Worm (Caenorhabditis elegans) whole organism, L2 larva: Measurements from ENCODE around the gene K08E7.5.

Source experiments
- C34F6.9 ChIP-seq: fragments of 150-350 bp; optimal IDR thresholded peaks from 2 replicates; lab custom pipeline; 2014; ENCODE audit warnings: missing biosample characterization, missing genetic modification characterization
- F13H6.1 ChIP-seq: sonication (generic microtip); optimal IDR thresholded peaks from 2 replicates; lab custom pipeline; 2016; ENCODE audit warnings: missing genetic modification characterization, missing compliant biosample characterization
- Y55F3AM.14 ChIP-seq: fragments of 200-800 bp; sonication (Bioruptor generic); optimal IDR thresholded peaks from 2 replicates; lab custom pipeline; 2018; ENCODE audit warnings: mild to moderate bottlenecking, missing genetic modification characterization, missing compliant biosample characterization
- ZK546.5 ChIP-seq: sonication (generic microtip); optimal IDR thresholded peaks from 2 replicates; lab custom pipeline; 2017; ENCODE audit warnings: missing biosample characterization, missing genetic modification characterization
- ama-1 ChIP-seq: fragments of 150-350 bp; optimal IDR thresholded peaks from 2 replicates; lab custom pipeline; 2018; ENCODE audit warnings: inconsistent platforms
- blmp-1 ChIP-seq: sonication (generic microtip); optimal IDR thresholded peaks from 2 replicates; lab custom pipeline; 2017; ENCODE audit warnings: missing genetic modification characterization, mild to moderate bottlenecking, missing compliant biosample characterization, antibody characterized with exemption, moderate library complexity; ENCODE audit not compliant: insufficient read depth
- ceh-16 ChIP-seq: fragments of 150-350 bp; optimal IDR thresholded peaks from 2 replicates; lab custom pipeline; 2014; ENCODE audit warnings: missing biosample characterization, missing genetic modification characterization
- crh-2 ChIP-seq: sonication (generic microtip); optimal IDR thresholded peaks from 2 replicates; lab custom pipeline; 2017; ENCODE audit warnings: missing biosample characterization, missing genetic modification characterization
- dmd-4 ChIP-seq: sonication (generic microtip); optimal IDR thresholded peaks from 2 replicates; lab custom pipeline; 2017; ENCODE audit warnings: missing biosample characterization, missing genetic modification characterization
- egl-27 ChIP-seq: sonication (generic microtip); optimal IDR thresholded peaks from 3 replicates; lab custom pipeline; 2017; ENCODE audit warnings: missing biosample characterization, missing genetic modification reagents, missing genetic modification characterization
- elt-1 ChIP-seq: fragments of 150-350 bp; optimal IDR thresholded peaks from 2 replicates; lab custom pipeline; 2014; ENCODE audit warnings: missing biosample characterization, missing genetic modification characterization
- elt-3 ChIP-seq: sonication (generic microtip); optimal IDR thresholded peaks from 2 replicates; lab custom pipeline; 2017; ENCODE audit warnings: missing biosample characterization, missing genetic modification characterization
- fos-1 ChIP-seq: fragments of 150-350 bp; optimal IDR thresholded peaks from 2 replicates; lab custom pipeline; 2014; ENCODE audit warnings: missing biosample characterization, missing genetic modification characterization
- gmeb-1 ChIP-seq: fragments of 150-350 bp; optimal IDR thresholded peaks from 2 replicates; lab custom pipeline; 2014; ENCODE audit warnings: missing biosample characterization, missing genetic modification characterization
- lin-11 ChIP-seq: fragments of 150-350 bp; sonication (generic microtip); optimal IDR thresholded peaks from 2 replicates; lab custom pipeline; 2014; ENCODE audit warnings: missing biosample characterization, missing genetic modification characterization, inconsistent platforms, mixed read lengths
- lin-13 ChIP-seq: fragments of 150-350 bp; optimal IDR thresholded peaks from 2 replicates; lab custom pipeline; 2014; ENCODE audit warnings: missing biosample characterization, missing genetic modification reagents, missing genetic modification characterization
- lsy-2 ChIP-seq, 2 experiments: fragments of 150-350 bp in 1 of 2; sonication (generic microtip) in 1 of 2; optimal IDR thresholded peaks; 2 replicates each; lab custom pipeline; 2014 to 2017; ENCODE audit warnings: missing biosample characterization in 2 of 2, missing genetic modification characterization in 2 of 2
- mbf-1 ChIP-seq: sonication (generic microtip); optimal IDR thresholded peaks from 2 replicates; lab custom pipeline; 2017; ENCODE audit warnings: missing biosample characterization, missing genetic modification characterization
- mdl-1 ChIP-seq, 2 experiments: fragments of 150-350 bp in 1 of 2; sonication (generic microtip) in 1 of 2; optimal IDR thresholded peaks; 2 replicates each; lab custom pipeline; 2017; ENCODE audit warnings: missing biosample characterization in 2 of 2, missing genetic modification characterization in 2 of 2
- nhr-10 ChIP-seq: sonication (generic microtip); optimal IDR thresholded peaks from 2 replicates; lab custom pipeline; 2017; ENCODE audit warnings: missing biosample characterization, missing genetic modification characterization
- nhr-11 ChIP-seq: fragments of 150-350 bp; optimal IDR thresholded peaks from 2 replicates; lab custom pipeline; 2014; ENCODE audit warnings: missing biosample characterization, missing genetic modification characterization
- nhr-12 ChIP-seq: fragments of 150-350 bp; optimal IDR thresholded peaks from 2 replicates; lab custom pipeline; 2014; ENCODE audit warnings: missing biosample characterization, missing genetic modification characterization
- nhr-129 ChIP-seq: fragments of 150-350 bp; optimal IDR thresholded peaks from 2 replicates; lab custom pipeline; 2014; ENCODE audit warnings: missing biosample characterization, missing genetic modification characterization
- nhr-21 ChIP-seq: fragments of 150-350 bp; optimal IDR thresholded peaks from 2 replicates; lab custom pipeline; 2014; ENCODE audit warnings: missing biosample characterization, missing genetic modification characterization
- nhr-23 ChIP-seq: fragments of 150-350 bp; optimal IDR thresholded peaks from 2 replicates; lab custom pipeline; 2014; ENCODE audit warnings: missing biosample characterization, missing genetic modification reagents, missing genetic modification characterization
- nhr-237 ChIP-seq: fragments of 150-350 bp; optimal IDR thresholded peaks from 2 replicates; lab custom pipeline; 2014; ENCODE audit warnings: missing biosample characterization, missing genetic modification characterization
- nhr-6 ChIP-seq: fragments of 150-350 bp; optimal IDR thresholded peaks from 2 replicates; lab custom pipeline; 2014; ENCODE audit warnings: missing biosample characterization, missing genetic modification characterization
- sem-4 ChIP-seq: fragments of 150-350 bp; optimal IDR thresholded peaks from 2 replicates; lab custom pipeline; 2014; ENCODE audit warnings: missing biosample characterization, missing genetic modification reagents, missing genetic modification characterization
- skn-1 ChIP-seq: sonication (generic microtip); optimal IDR thresholded peaks from 2 replicates; lab custom pipeline; 2017; ENCODE audit warnings: missing biosample characterization, missing genetic modification characterization
- snpc-4 ChIP-seq: fragments of 150-350 bp; optimal IDR thresholded peaks from 2 replicates; lab custom pipeline; 2014; ENCODE audit warnings: missing biosample characterization, missing genetic modification characterization
- unc-39 ChIP-seq: fragments of 150-350 bp; optimal IDR thresholded peaks from 2 replicates; lab custom pipeline; 2014; ENCODE audit warnings: missing biosample characterization, missing genetic modification characterization
- unc-55 ChIP-seq: fragments of 150-350 bp; sonication (generic microtip); optimal IDR thresholded peaks from 3 replicates; lab custom pipeline; 2014; ENCODE audit warnings: missing biosample characterization, missing genetic modification reagents, missing genetic modification characterization
- unc-62 ChIP-seq: fragments of 150-350 bp; optimal IDR thresholded peaks from 2 replicates; lab custom pipeline; 2014; ENCODE audit warnings: missing biosample characterization, missing genetic modification reagents, missing genetic modification characterization
- zag-1 ChIP-seq: fragments of 150-350 bp; optimal IDR thresholded peaks from 2 replicates; lab custom pipeline; 2014; ENCODE audit warnings: missing biosample characterization, missing genetic modification characterization
- ztf-1 ChIP-seq: fragments of 200-800 bp; sonication (Bioruptor generic); conservative IDR thresholded peaks from 2 replicates; pipeline ENCODE4 v1.3.6; 2022; ENCODE audit warnings: missing genetic modification characterization, missing compliant biosample characterization
- ztf-11 ChIP-seq: sonication (generic microtip); optimal IDR thresholded peaks from 2 replicates; lab custom pipeline; 2017; ENCODE audit warnings: missing biosample characterization, missing genetic modification characterization
- ztf-4 ChIP-seq: fragments of 150-350 bp; optimal IDR thresholded peaks from 2 replicates; lab custom pipeline; 2014; ENCODE audit warnings: missing biosample characterization, missing genetic modification characterization

Gene K08E7.5

ce11 chrIV:12560568-12560967 lies 12.6 kb upstream of the K08E7.5 start, which contains the start of gene snb-7:
Gene snb-7 (plus strand): TSS chrIV:12560868.
- no peak for TF ChIP-seq elt-1
- TF ChIP-seq egl-27 (tag; lab: Kevin White, UChicago): no peak
- no peak for TF ChIP-seq lin-13

DNA sequence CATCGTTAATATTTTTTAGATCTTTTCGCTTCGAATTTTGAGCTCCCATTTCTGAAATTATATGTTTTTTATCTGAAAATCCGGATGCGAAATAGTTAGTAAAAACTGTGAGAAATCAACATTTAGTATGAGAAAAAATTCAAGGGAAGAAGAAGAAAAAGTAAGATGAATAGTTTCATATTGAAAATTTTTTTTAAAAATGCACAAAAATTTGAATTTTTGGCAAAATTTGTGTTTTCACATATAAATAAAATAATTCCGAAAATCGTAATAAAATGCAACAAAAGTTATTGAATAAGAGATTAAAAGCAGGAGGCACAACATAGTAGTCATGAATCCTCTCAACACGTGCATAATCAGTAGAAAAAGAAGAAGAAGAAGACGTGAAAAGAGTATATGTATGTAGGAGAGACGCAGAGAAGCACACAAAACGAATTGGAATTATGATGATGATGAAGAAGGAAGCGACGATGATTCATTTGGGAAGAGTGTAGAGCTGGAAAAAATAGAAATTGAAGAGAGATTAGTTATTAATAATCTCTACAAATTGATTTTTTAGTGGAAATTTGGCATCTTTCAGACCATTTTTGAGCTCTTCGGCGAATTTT lies 7.1 kb upstream of the K08E7.5 start, which contains the start of gene eak-7:
eak-7 (minus strand) TSS at position 51 of the 608 bp plus-strand sequence.
- TF ChIP-seq crh-2 (tag; lab: Kevin White, UChicago) (peak; percentile 4), fos-1 (peak; percentile 15), nhr-23 (tag; lab: Kevin White, UChicago) (no peak), skn-1 (no peak), C34F6.9 (tag; lab: Kevin White, UChicago) (peak; percentile 55), unc-55 (GFP tag; lab: Kevin White, UChicago) (peak; percentile 50)
- TF ChIP-seq, all 48 proteins: peak for 4

DNA sequence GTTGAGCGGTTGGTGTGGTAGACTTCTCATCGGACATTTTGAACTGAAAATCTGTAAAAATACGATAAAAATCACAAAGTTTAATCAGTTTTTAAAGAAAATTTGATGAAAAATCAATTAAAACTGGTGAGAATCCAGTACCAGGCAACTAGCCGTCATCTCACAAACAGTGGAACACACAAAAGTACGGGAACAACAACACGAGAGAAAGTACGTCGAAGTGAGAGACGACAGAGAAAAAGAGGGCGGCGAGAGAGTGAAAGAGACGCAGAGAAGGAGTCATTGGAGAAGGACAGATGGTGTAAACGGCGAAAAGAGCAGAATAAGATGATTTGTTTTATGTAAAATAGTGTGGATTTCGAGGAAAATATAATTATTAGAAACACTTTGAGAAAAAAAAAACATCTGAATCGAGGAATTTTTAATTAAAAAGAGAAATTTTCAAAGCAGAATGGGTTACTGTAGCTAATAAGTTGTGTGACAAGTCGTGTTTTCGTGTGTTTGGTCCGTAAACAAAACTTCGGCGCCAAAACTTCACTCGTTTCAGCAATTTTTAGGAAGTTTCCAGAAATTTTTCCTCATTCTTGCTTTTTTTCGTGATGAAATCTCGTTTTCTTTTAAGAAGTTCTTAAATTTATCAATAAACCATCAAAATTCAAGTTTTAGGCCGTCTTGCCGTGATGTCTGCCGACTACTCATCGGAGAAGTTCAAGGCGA lies 5.8 kb upstream of the K08E7.5 start, which contains the start of the genes hsb-1 and let-99:
hsb-1 (minus strand) TSS at position 51 of the 717 bp plus-strand sequence.
let-99 (plus strand) TSS at position 667 of the 717 bp plus-strand sequence.
- TF ChIP-seq F13H6.1 (peak; percentile 49), fos-1 (peak; percentile 4), crh-2 (tag; lab: Kevin White, UChicago) (peak; percentile 24), C34F6.9 (tag; lab: Kevin White, UChicago) (peak; percentile 55), snpc-4 (no peak), nhr-12 (no peak), zag-1 (tag; lab: Kevin White, UChicago) (no peak), nhr-21 (tag; lab: Kevin White, UChicago) (no peak), nhr-6 (tag; lab: Kevin White, UChicago) (no peak), Y55F3AM.14 (GFP tag; lab: Kevin White, UChicago) (no peak), gmeb-1 (tag; lab: Kevin White, UChicago) (no peak)

DNA sequence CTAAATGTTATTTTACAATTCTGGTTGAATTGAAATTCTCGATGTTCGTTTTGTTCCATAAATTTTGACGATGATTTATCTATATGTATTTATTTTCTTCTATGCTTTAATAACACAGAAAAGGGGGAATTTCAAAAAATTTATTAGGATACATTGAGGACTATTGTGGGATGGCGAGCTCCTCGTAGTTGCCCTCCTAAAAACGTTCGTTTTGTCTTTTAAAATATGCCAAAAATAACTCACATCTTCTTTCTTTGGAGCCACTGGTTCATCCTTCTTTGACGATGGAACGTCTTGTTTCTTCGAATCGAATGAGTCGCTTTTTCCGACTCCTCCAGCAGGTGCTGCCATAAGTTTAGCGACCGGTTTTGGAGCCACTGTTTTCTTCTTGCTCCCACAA lies 2.6 kb upstream of the K08E7.5 start:
- TF ChIP-seq egl-27 (tag; lab: Kevin White, UChicago) (no peak), lin-11 (tag; lab: Kevin White, UChicago) (no peak)
- TF ChIP-seq, all 48 proteins: peak for 0

DNA sequence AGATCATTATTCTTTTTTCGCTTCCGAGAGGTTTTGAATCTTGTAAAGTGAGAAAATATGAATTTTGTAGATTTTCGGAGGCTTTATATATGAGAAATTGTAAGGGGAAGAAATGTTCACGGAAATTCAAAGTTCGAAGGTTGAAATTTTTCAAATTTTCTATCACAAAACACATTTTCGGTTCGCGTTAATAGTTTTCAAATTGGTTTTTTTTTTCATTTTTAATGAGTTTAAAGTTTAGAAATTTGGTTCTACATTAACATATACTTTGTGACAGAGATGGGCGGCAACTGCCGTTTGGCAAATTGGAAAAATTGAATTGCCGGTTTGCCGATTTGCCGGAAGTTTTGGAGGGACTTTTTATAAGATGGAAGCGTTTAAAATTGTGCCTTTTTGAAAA lies 2.1 kb upstream of the K08E7.5 start, which contains the start of gene K08E7.4:
K08E7.4 (minus strand) TSS at position 101 of the 400 bp plus-strand sequence.
- TF ChIP-seq mbf-1 (tag; lab: Kevin White, UChicago): no peak
- no peak for TF ChIP-seq crh-2 (tag; lab: Kevin White, UChicago)
- no peak for TF ChIP-seq unc-55 (GFP tag; lab: Kevin White, UChicago)
- no peak for TF ChIP-seq ZK546.5
- TF ChIP-seq snpc-4: no peak
- TF ChIP-seq unc-39: no peak
- no peak for TF ChIP-seq lin-11 (tag; lab: Kevin White, UChicago)
- TF ChIP-seq ztf-11 (tag; lab: Kevin White, UChicago): no peak
- no peak for TF ChIP-seq nhr-21 (tag; lab: Kevin White, UChicago)
- TF ChIP-seq nhr-12: no peak
- no peak for TF ChIP-seq nhr-23 (tag; lab: Kevin White, UChicago)
- TF ChIP-seq elt-3 (tag; lab: Kevin White, UChicago): no peak
- no peak for TF ChIP-seq gmeb-1 (tag; lab: Kevin White, UChicago)
- no peak for TF ChIP-seq lsy-2 (tag; optimal IDR thresholded peaks at IDR 0.05; lab: Kevin White, UChicago)
- no peak for TF ChIP-seq blmp-1
- TF ChIP-seq nhr-10 (tag; lab: Kevin White, UChicago): no peak
- no peak for TF ChIP-seq ztf-1 (GFP tag; lab: Robert Waterston, UW)
- TF ChIP-seq dmd-4 (tag; lab: Kevin White, UChicago): no peak

DNA sequence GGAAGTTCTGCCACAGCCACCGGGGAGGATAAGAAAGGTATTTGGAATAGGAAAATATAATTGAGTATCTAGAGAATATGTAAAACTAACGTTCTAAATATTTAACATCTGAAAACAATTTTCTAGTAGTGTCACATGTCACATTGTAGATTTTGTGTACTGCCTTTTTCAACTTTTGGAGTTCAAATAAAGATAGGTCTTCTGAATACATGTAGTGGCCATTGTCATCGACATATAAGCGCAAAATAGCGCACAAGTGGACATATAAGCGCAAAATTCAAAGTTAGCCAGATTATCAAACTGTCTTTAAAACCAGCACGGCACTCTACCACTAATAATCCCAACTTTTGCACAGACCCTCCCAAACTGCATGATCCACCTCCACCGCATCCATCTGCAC lies 1.1 kb downstream of the K08E7.5 start:
- no peak for TF ChIP-seq elt-1
- TF ChIP-seq C34F6.9 (tag; lab: Kevin White, UChicago): no peak
- TF ChIP-seq ceh-16 (tag; lab: Kevin White, UChicago): no peak
- no peak for TF ChIP-seq nhr-11 (tag; lab: Kevin White, UChicago)
- no peak for TF ChIP-seq ztf-4 (tag; lab: Kevin White, UChicago)
- no peak for TF ChIP-seq nhr-129 (tag; lab: Kevin White, UChicago)
- no peak for TF ChIP-seq sem-4 (tag; lab: Kevin White, UChicago)
- TF ChIP-seq egl-27 (tag; lab: Kevin White, UChicago): no peak
- no peak for TF ChIP-seq mdl-1 (tag; optimal IDR thresholded peaks at IDR 0.05; lab: Kevin White, UChicago)
- TF ChIP-seq nhr-237 (tag; lab: Kevin White, UChicago): no peak
- TF ChIP-seq unc-62 (GFP tag; lab: Kevin White, UChicago): no peak
- no peak for TF ChIP-seq nhr-10 (tag; lab: Kevin White, UChicago)
- no peak for TF ChIP-seq ztf-11 (tag; lab: Kevin White, UChicago)
- TF ChIP-seq dmd-4 (tag; lab: Kevin White, UChicago): no peak
- no peak for TF ChIP-seq lin-11 (tag; lab: Kevin White, UChicago)
- no peak for TF ChIP-seq ama-1 (lab: Kevin White, UChicago)
